Fruit fly (Drosophila melanogaster): Measurements from ENCODE around the gene CG15478.

CG15478 gene

DNA sequence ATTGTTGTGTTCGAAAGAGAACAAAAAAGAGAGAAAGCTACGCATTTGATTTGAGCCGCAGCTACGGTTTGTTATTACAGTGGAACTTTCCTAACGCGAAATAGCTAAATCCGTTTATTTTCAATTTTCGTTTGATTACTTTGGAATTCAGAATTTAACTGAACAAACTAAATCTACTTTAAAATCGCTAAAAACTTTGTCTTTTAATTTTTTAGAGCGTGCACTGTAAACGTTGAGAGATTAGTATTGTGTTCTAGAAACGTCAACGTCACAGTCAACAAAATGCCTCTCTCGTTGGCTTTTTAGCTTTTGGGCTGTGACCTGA lies 25.0 kb downstream of the CG15478 start (continued):
- TF ChIP-seq sens (GFP tag) (peak; percentile 85), E2f2 (GFP tag; IDR thresholded peaks at IDR 0.05) (peak; percentile 49), Dip3 (GFP tag; optimal IDR thresholded peaks at IDR 0.05) (peak; percentile 71), CTCF (GFP tag; optimal IDR thresholded peaks at IDR 0.05) (no peak), CG17328 (GFP tag; IDR thresholded peaks at IDR 0.05) (peak; percentile 70), CG8388 (GFP tag; optimal IDR thresholded peaks at IDR 0.05) (peak; percentile 66), CG4707 (GFP tag; optimal IDR thresholded peaks at IDR 0.05) (peak; percentile 5), CG14014 (GFP tag; IDR thresholded peaks at IDR 0.05) (peak; percentile 73), CG11247 (GFP tag; IDR thresholded peaks at IDR 0.05) (peak; percentile 58), Rx (GFP tag; IDR thresholded peaks at IDR 0.05) (peak; percentile 55), onecut (GFP tag; IDR thresholded peaks at IDR 0.05) (peak; percentile 51), bowl (GFP tag; IDR thresholded peaks at IDR 0.05) (peak; percentile 48; the same call in 1 of the 2 replicates), Fer2 (tag; optimal IDR thresholded peaks at IDR 0.05) (no peak), cas (GFP tag; IDR thresholded peaks at IDR 0.05) (peak; percentile 44; the same call in 1 of the 2 replicates), ase (GFP tag; IDR thresholded peaks at IDR 0.05) (peak; percentile 65; the same call in 2 of the 3 replicates), CG18764 (GFP tag; optimal IDR thresholded peaks at IDR 0.05) (peak; percentile 28), CG15601 (tag; optimal IDR thresholded peaks at IDR 0.05) (peak; percentile 15), CG11504 (tag; optimal IDR thresholded peaks at IDR 0.05) (peak; percentile 72), Nf-YB (GFP tag; optimal IDR thresholded peaks at IDR 0.05) (peak; percentile 14), CG13123 (GFP tag; optimal IDR thresholded peaks at IDR 0.05) (peak; percentile 25), GATAe (GFP tag; conservative IDR thresholded peaks at IDR 0.05) (no peak), abd-A (tag; optimal IDR thresholded peaks at IDR 0.05) (no peak), Atf3 (GFP tag; optimal IDR thresholded peaks at IDR 0.05) (peak; percentile 2), CG4730 (GFP tag; IDR thresholded peaks at IDR 0.05) (peak; percentile 48; the same call in 1 of the 2 replicates), gsb (GFP tag; IDR thresholded peaks at IDR 0.05) (peak; percentile 82), gcm2 (GFP tag; optimal IDR thresholded peaks at IDR 0.05) (no peak), peb (GFP tag; IDR thresholded peaks at IDR 0.05) (peak; percentile 49; the same call in 1 of the 2 replicates), Hr3 (GFP tag; optimal IDR thresholded peaks at IDR 0.05) (peak; percentile 43), CG18011 (GFP tag; optimal IDR thresholded peaks at IDR 0.05) (no peak), pfk (GFP tag; optimal IDR thresholded peaks at IDR 0.05) (no peak), HLH54F (GFP tag; optimal IDR thresholded peaks at IDR 0.05) (peak; percentile 65), CG11085 (GFP tag; IDR thresholded peaks at IDR 0.05) (peak; percentile 57; the same call in 1 of the 2 replicates), ab (GFP tag; optimal IDR thresholded peaks at IDR 0.05) (peak; percentile 1), CG4424 (GFP tag; optimal IDR thresholded peaks at IDR 0.05) (peak; percentile 46), gcm (GFP tag; optimal IDR thresholded peaks at IDR 0.05) (peak; percentile 24), fd64A (GFP tag; optimal IDR thresholded peaks at IDR 0.05) (no peak), CG17802 (tag; optimal IDR thresholded peaks at IDR 0.05) (no peak), Dfd (GFP tag; optimal IDR thresholded peaks at IDR 0.05) (no peak), CG15011 (GFP tag; optimal IDR thresholded peaks at IDR 0.05) (peak; percentile 48), CG17912 (GFP tag; optimal IDR thresholded peaks at IDR 0.05) (no peak), CG10274 (GFP tag; optimal IDR thresholded peaks at IDR 0.05) (peak; percentile 11), cwo (GFP tag; optimal IDR thresholded peaks at IDR 0.05) (peak; percentile 61), Elba2 (GFP tag; optimal IDR thresholded peaks at IDR 0.05) (no peak), Opbp (GFP tag; IDR thresholded peaks at IDR 0.05; ENCODE audit: partially characterized antibody) (no peak), CG14667 (GFP tag; IDR thresholded peaks at IDR 0.05) (peak; percentile 59; the same call in 1 of the 2 replicates), Asciz (GFP tag; optimal IDR thresholded peaks at IDR 0.05) (peak; percentile 62), otp (GFP tag; IDR thresholded peaks at IDR 0.05) (peak; percentile 63), run (tag; optimal IDR thresholded peaks at IDR 0.05) (no peak), YL-1 (GFP tag; optimal IDR thresholded peaks at IDR 0.05) (no peak), lilli (GFP tag; optimal IDR thresholded peaks at IDR 0.05) (peak; percentile 87), CHES-1-like (GFP tag; optimal IDR thresholded peaks at IDR 0.05) (peak; percentile 88), CG18476 (GFP tag; optimal IDR thresholded peaks at IDR 0.05) (peak; percentile 39)

All from whole organism, embryonic.